Worm (Caenorhabditis elegans) whole organism, L4 larva: Measurements from ENCODE around the gene C50B6.9.

Experiments used
- ama-1 ChIP-seq: fragments of 150-350 bp; optimal IDR thresholded peaks from 2 replicates; lab custom pipeline; 2014; ENCODE audit warnings: inconsistent platforms, mixed read lengths
- lin-39 ChIP-seq: fragments of 150-350 bp; optimal IDR thresholded peaks from 2 replicates; lab custom pipeline; 2014; ENCODE audit warnings: missing biosample characterization, missing genetic modification reagents, missing genetic modification characterization
- mdl-1 ChIP-seq, 2 experiments: fragments of 150-350 bp in 1 of 2; sonication (generic microtip) in 1 of 2; optimal IDR thresholded peaks; 2 replicates each; lab custom pipeline; 2014 to 2017; ENCODE audit warnings: missing biosample characterization in 2 of 2, missing genetic modification characterization in 2 of 2

DNA sequence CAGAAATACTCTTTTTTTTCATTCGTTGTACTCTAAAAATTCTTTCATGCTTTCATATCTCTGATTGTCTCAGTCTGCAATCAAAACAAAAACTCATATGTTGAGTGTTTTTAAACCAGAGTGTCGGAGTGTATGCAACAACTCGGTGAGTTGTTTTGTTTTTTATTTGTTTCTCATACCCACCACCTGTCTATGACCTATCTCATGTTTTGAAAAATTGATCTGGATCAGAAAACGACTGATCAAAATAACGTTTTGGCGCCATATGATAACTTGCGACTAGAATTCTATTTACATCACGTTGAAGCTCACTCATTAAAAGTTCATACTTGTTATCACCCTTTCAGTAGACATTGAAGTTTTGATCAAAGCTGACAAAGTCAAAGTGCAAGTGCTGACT lies 37.5 kb upstream of the C50B6.9 start:
- no peak for TF ChIP-seq mdl-1 (tag; optimal IDR thresholded peaks at IDR 0.05; lab: Kevin White, UChicago)
- TF ChIP-seq lin-39 (tag; lab: Kevin White, UChicago): no peak
- no peak for TF ChIP-seq ama-1 (lab: Kevin White, UChicago)
